Fruit fly (Drosophila melanogaster) whole organism, wandering third instar larva: ENCODE results near the gene CG42327.

Experiments used
- CG32264 ChIP-seq: fragments of 200-800 bp; sonication (Bioruptor generic); optimal IDR thresholded peaks from 2 replicates; lab custom pipeline; 2016; ENCODE audit warnings: missing biosample characterization, missing genetic modification characterization
- CG9705 ChIP-seq: fragments of 200-800 bp; sonication (Bioruptor generic); optimal IDR thresholded peaks from 2 replicates; lab custom pipeline; 2018; ENCODE audit warnings: missing biosample characterization, mild to moderate bottlenecking, missing genetic modification characterization
- CrebA ChIP-seq: fragments of 200-800 bp; sonication (Bioruptor generic); optimal IDR thresholded peaks from 2 replicates; lab custom pipeline; 2016; ENCODE audit warnings: missing biosample characterization, mild to moderate bottlenecking, missing genetic modification characterization, borderline replicate concordance
- Dfd ChIP-seq: fragments of >200 bp; optimal IDR thresholded peaks from 2 replicates; lab custom pipeline; 2017; ENCODE audit warnings: missing biosample characterization, missing genetic modification characterization
- Dif ChIP-seq: fragments of 200-275, 200-300 bp; sonication (Bioruptor generic); optimal IDR thresholded peaks from 2 replicates; lab custom pipeline; 2018; ENCODE audit warnings: missing biosample characterization, missing genetic modification characterization; ENCODE audit not compliant: partially characterized antibody
- HLH106 ChIP-seq: fragments of 200-800 bp; optimal IDR thresholded peaks from 3 replicates; lab custom pipeline; 2019; ENCODE audit warnings: missing biosample characterization, mild to moderate bottlenecking, missing genetic modification characterization, moderate library complexity
- Hnf4 ChIP-seq: fragments of 200-800 bp; sonication (Bioruptor generic); optimal IDR thresholded peaks from 2 replicates; lab custom pipeline; 2016; ENCODE audit warnings: missing biosample characterization, mild to moderate bottlenecking, missing genetic modification characterization
- Hr78 ChIP-seq: fragments of >200 bp; optimal IDR thresholded peaks from 2 replicates; lab custom pipeline; 2017; ENCODE audit warnings: missing biosample characterization, missing genetic modification characterization
- Jra ChIP-seq: sonication (Bioruptor generic); optimal IDR thresholded peaks from 2 replicates; lab custom pipeline; 2016; ENCODE audit warnings: missing biosample characterization, missing genetic modification characterization
- Mio ChIP-seq: sonication (Bioruptor generic); optimal IDR thresholded peaks from 2 replicates; lab custom pipeline; 2016; ENCODE audit warnings: missing biosample characterization, missing genetic modification characterization
- Myc ChIP-seq: fragments of >200 bp; optimal IDR thresholded peaks from 2 replicates; lab custom pipeline; 2017
- N ChIP-seq: fragments of >200 bp; optimal IDR thresholded peaks from 2 replicates; lab custom pipeline; 2018; ENCODE audit warnings: missing biosample characterization, missing external identifiers, missing genetic modification characterization
- OdsH ChIP-seq: fragments of 200-800 bp; sonication (Bioruptor generic); optimal IDR thresholded peaks from 2 replicates; lab custom pipeline; 2016; ENCODE audit warnings: missing biosample characterization, mild to moderate bottlenecking, missing genetic modification characterization
- Rel ChIP-seq, 2 experiments: fragments of 200-800 bp; sonication (Bioruptor generic) in 1 of 2; optimal IDR thresholded peaks; 2 replicates in 1 of 2; 3 replicates in 1 of 2; lab custom pipeline; 2016 to 2019; ENCODE audit warnings: mild to moderate bottlenecking in 2 of 2, missing biosample characterization in 2 of 2, missing genetic modification characterization in 2 of 2, moderate library complexity in 1 of 2
- Sp1 ChIP-seq: fragments of 200-800 bp; sonication (Bioruptor generic); optimal IDR thresholded peaks from 3 replicates; lab custom pipeline; 2019; ENCODE audit warnings: missing biosample characterization, mild to moderate bottlenecking, missing genetic modification characterization, moderate library complexity
- Vsx2 ChIP-seq: fragments of 200-300, 225-300 bp; sonication (Bioruptor generic); optimal IDR thresholded peaks from 2 replicates; lab custom pipeline; 2018; ENCODE audit warnings: missing biosample characterization, missing genetic modification characterization; ENCODE audit not compliant: partially characterized antibody
- br ChIP-seq: fragments of 200-800 bp; sonication (Bioruptor generic); optimal IDR thresholded peaks from 2 replicates; lab custom pipeline; 2016; ENCODE audit warnings: missing biosample characterization, missing genetic modification characterization
- brk ChIP-seq: fragments of 200-800 bp; sonication (Bioruptor generic); optimal IDR thresholded peaks from 2 replicates; lab custom pipeline; 2016; ENCODE audit warnings: missing biosample characterization, mild to moderate bottlenecking, missing genetic modification characterization
- dl ChIP-seq, 2 experiments: fragments of 175-275, 200-275 bp in 1 of 2; fragments of 200-275 bp in 1 of 2; sonication (Bioruptor generic); optimal IDR thresholded peaks; lab custom pipeline; 2018; ENCODE audit warnings: mild to moderate bottlenecking in 2 of 2, missing biosample characterization in 2 of 2, missing genetic modification characterization in 2 of 2, moderate library complexity in 2 of 2; ENCODE audit not compliant: partially characterized antibody in 2 of 2, insufficient read depth in 1 of 2
- dsf ChIP-seq: sonication (Bioruptor generic); optimal IDR thresholded peaks from 2 replicates; lab custom pipeline; 2016; ENCODE audit warnings: missing biosample characterization, missing genetic modification characterization, borderline replicate concordance
- ey ChIP-seq: fragments of 200-800 bp; sonication (Bioruptor generic); optimal IDR thresholded peaks from 2 replicates; lab custom pipeline; 2016; ENCODE audit warnings: missing biosample characterization, missing genetic modification characterization
- h ChIP-seq: fragments of 200-800 bp; sonication (Bioruptor generic); optimal IDR thresholded peaks from 3 replicates; lab custom pipeline; 2016; ENCODE audit warnings: missing biosample characterization, mild to moderate bottlenecking, missing genetic modification characterization
- jim ChIP-seq: fragments of 175-275, 200-325 bp; sonication (Bioruptor generic); optimal IDR thresholded peaks from 2 replicates; lab custom pipeline; 2016; ENCODE audit warnings: missing biosample characterization, mild to moderate bottlenecking, missing genetic modification characterization
- pan ChIP-seq: fragments of >200 bp; optimal IDR thresholded peaks from 2 replicates; lab custom pipeline; 2017
- psq ChIP-seq: fragments of 200-800 bp; sonication (Bioruptor generic); optimal IDR thresholded peaks from 3 replicates; lab custom pipeline; 2017; ENCODE audit warnings: missing biosample characterization, mild to moderate bottlenecking, missing genetic modification characterization, moderate library complexity
- rgr ChIP-seq: fragments of 200-800 bp; sonication (Bioruptor generic); optimal IDR thresholded peaks from 3 replicates; lab custom pipeline; 2016; ENCODE audit warnings: missing biosample characterization, mild to moderate bottlenecking, missing genetic modification characterization
- sage ChIP-seq: fragments of 200-800 bp; sonication (Bioruptor generic); optimal IDR thresholded peaks from 2 replicates; lab custom pipeline; 2016; ENCODE audit warnings: missing biosample characterization, mild to moderate bottlenecking, missing genetic modification characterization
- sv ChIP-seq: fragments of 200-800 bp; sonication (Bioruptor generic); optimal IDR thresholded peaks from 3 replicates; lab custom pipeline; 2016; ENCODE audit warnings: missing biosample characterization, missing genetic modification characterization
- tai ChIP-seq: sonication (Bioruptor generic); optimal IDR thresholded peaks from 2 replicates; lab custom pipeline; 2016; ENCODE audit warnings: missing biosample characterization, missing genetic modification characterization
- usp ChIP-seq: fragments of >200 bp; optimal IDR thresholded peaks from 2 replicates; lab custom pipeline; 2017; ENCODE audit warnings: missing biosample characterization, missing genetic modification characterization
- woc ChIP-seq: sonication (Bioruptor generic); optimal IDR thresholded peaks from 2 replicates; lab custom pipeline; 2016; ENCODE audit warnings: missing biosample characterization, mild to moderate bottlenecking, missing genetic modification characterization

Gene CG42327

dm6 chr3R:11690857-11691471 lies 35.0 kb downstream of the CG42327 start:
- no peak for TF ChIP-seq Dif (GFP tag; lab: Kevin White, UChicago)
- no peak for TF ChIP-seq Rel (GFP tag; optimal IDR thresholded peaks at IDR 0.05; lab: Kevin White, UChicago)
- no peak for TF ChIP-seq Rel (tag; optimal IDR thresholded peaks at IDR 0.05; lab: Kevin White, UChicago)
- no peak for TF ChIP-seq CrebA (GFP tag; lab: Kevin White, UChicago)
- no peak for TF ChIP-seq N (GFP tag; lab: Kevin White, UChicago)
- TF ChIP-seq br (GFP tag; lab: Kevin White, UChicago) = no peak
- no peak for TF ChIP-seq OdsH (GFP tag; lab: Kevin White, UChicago)
- TF ChIP-seq brk = no peak
- peak in 1 of 2 experiments; percentile 5 for TF ChIP-seq dl (GFP tag; optimal IDR thresholded peaks at IDR 0.05; lab: Kevin White, UChicago; ENCODE audit: insufficient read depth in 1 of 2, partially characterized antibody in 2 of 2)

- TF ChIP-seq Myc (no peak), Hnf4 (GFP tag; lab: Kevin White, UChicago) (no peak), Sp1 (no peak), Dif (GFP tag; lab: Kevin White, UChicago) (no peak), brk (no peak), tai (GFP tag; lab: Kevin White, UChicago) (no peak), OdsH (GFP tag; lab: Kevin White, UChicago) (no peak), br (GFP tag; lab: Kevin White, UChicago) (no peak), ey (GFP tag; lab: Kevin White, UChicago) (no peak)
These were observed 35.8 kb downstream of the CG42327 start, which contains the start of gene CG18765 for dm6 chr3R:11691747-11692146. Gene CG18765 (minus strand): TSS chr3R:11691799.

- no peak for TF ChIP-seq dsf (GFP tag; lab: Kevin White, UChicago)
- no peak for TF ChIP-seq sv (GFP tag; lab: Kevin White, UChicago)
- no peak for TF ChIP-seq Jra (GFP tag; lab: Kevin White, UChicago)
- TF ChIP-seq Dfd (GFP tag; lab: Kevin White, UChicago) = no peak
- no peak for TF ChIP-seq Hr78 (GFP tag; lab: Kevin White, UChicago)
- no peak for TF ChIP-seq usp (GFP tag; lab: Kevin White, UChicago)
- TF ChIP-seq, all 38 proteins: peak for 0
These were observed 36.6 kb downstream of the CG42327 start for dm6 chr3R:11692504-11692903.

- no peak for TF ChIP-seq CG32264 (GFP tag; lab: Kevin White, UChicago)
- TF ChIP-seq Dif (GFP tag; lab: Kevin White, UChicago) = no peak
- TF ChIP-seq Vsx2 (GFP tag; lab: Kevin White, UChicago) = no peak
- TF ChIP-seq Mio = no peak
- TF ChIP-seq sage = no peak
- TF ChIP-seq Dfd (GFP tag; lab: Kevin White, UChicago) = no peak
- no peak for TF ChIP-seq Hr78 (GFP tag; lab: Kevin White, UChicago)
- TF ChIP-seq Myc = peak; percentile 44
- TF ChIP-seq, all 38 proteins: peak for 1
These were observed 38.7 kb downstream of the CG42327 start, which contains the start of gene Fer3 for dm6 chr3R:11694311-11695305. Gene Fer3 (minus strand): TSS chr3R:11694311.

- TF ChIP-seq HLH106 (tag; lab: Kevin White, UChicago) = no peak
- no peak for TF ChIP-seq h (GFP tag; lab: Kevin White, UChicago)
- TF ChIP-seq N (GFP tag; lab: Kevin White, UChicago) = no peak
- TF ChIP-seq sv (GFP tag; lab: Kevin White, UChicago) = no peak
- no peak for TF ChIP-seq dl (GFP tag; optimal IDR thresholded peaks at IDR 0.05; lab: Kevin White, UChicago; ENCODE audit: insufficient read depth in 1 of 2, partially characterized antibody in 2 of 2)
- no peak for TF ChIP-seq pan (lab: Kevin White, UChicago)
- TF ChIP-seq Dif (GFP tag; lab: Kevin White, UChicago) = no peak
- TF ChIP-seq jim (GFP tag; lab: Kevin White, UChicago) = no peak
- TF ChIP-seq rgr = no peak
- no peak for TF ChIP-seq psq (GFP tag; lab: Kevin White, UChicago)
- TF ChIP-seq brk = no peak
- TF ChIP-seq CrebA (GFP tag; lab: Kevin White, UChicago) = no peak
- TF ChIP-seq woc (GFP tag; lab: Kevin White, UChicago) = no peak
- no peak for TF ChIP-seq Dfd (GFP tag; lab: Kevin White, UChicago)
- TF ChIP-seq CG9705 (GFP tag; lab: Kevin White, UChicago) = no peak
These were observed 40.3 kb downstream of the CG42327 start, which contains the start of gene CG14717 for dm6 chr3R:11696209-11696608. Gene CG14717 (plus strand): TSS chr3R:11696509.
